Worm (Caenorhabditis elegans) whole organism, L1 larva: ENCODE data around the gene hlh-32.

ENCODE experiments used
- C16A3.4 ChIP-seq: fragments of 150-350 bp; optimal IDR thresholded peaks from 2 replicates; lab custom pipeline; 2014; ENCODE audit warnings: missing biosample characterization, missing genetic modification characterization
- Y116A8C.19 ChIP-seq: sonication (generic microtip); optimal IDR thresholded peaks from 2 replicates; lab custom pipeline; 2016; ENCODE audit warnings: missing compliant biosample characterization, missing genetic modification characterization, borderline replicate concordance
- aha-1 ChIP-seq: fragments of 150-350 bp; optimal IDR thresholded peaks from 2 replicates; lab custom pipeline; 2014; ENCODE audit warnings: missing biosample characterization, missing genetic modification characterization
- alr-1 ChIP-seq: fragments of 200-800 bp; sonication (Bioruptor generic); optimal IDR thresholded peaks from 2 replicates; lab custom pipeline; 2018; ENCODE audit warnings: borderline replicate concordance, mild to moderate bottlenecking, missing genetic modification characterization, missing compliant biosample characterization
- ama-1 ChIP-seq: fragments of 150-350 bp; optimal IDR thresholded peaks from 2 replicates; lab custom pipeline; 2014
- blmp-1 ChIP-seq: fragments of 150-350 bp; optimal IDR thresholded peaks from 2 replicates; lab custom pipeline; 2014; ENCODE audit warnings: missing biosample characterization, missing genetic modification characterization
- ceh-63 ChIP-seq: fragments of 200-800 bp; sonication (Bioruptor generic); optimal IDR thresholded peaks from 2 replicates; lab custom pipeline; 2018; ENCODE audit warnings: mild to moderate bottlenecking, missing genetic modification characterization, missing compliant biosample characterization
- ces-1 ChIP-seq: fragments of 150-350 bp; optimal IDR thresholded peaks from 2 replicates; lab custom pipeline; 2014; ENCODE audit warnings: missing biosample characterization, missing genetic modification reagents, missing genetic modification characterization
- dpl-1 ChIP-seq, 3 experiments: fragments of 150-350 bp in 2 of 3; sonication (generic microtip) in 1 of 3; optimal IDR thresholded peaks; 2 replicates each; lab custom pipeline; 2014 to 2017; ENCODE audit warnings: missing biosample characterization in 3 of 3, missing genetic modification characterization in 3 of 3, missing genetic modification reagents in 3 of 3
- efl-1 ChIP-seq, 4 experiments: fragments of 150-350 bp; optimal IDR thresholded peaks in 3 of 4; peaks in 1 of 4; 1 replicate in 1 of 4; 2 replicates in 3 of 4; lab custom pipeline; 2014; ENCODE audit warnings: missing biosample characterization in 2 of 4, missing genetic modification characterization in 2 of 4, missing genetic modification reagents in 2 of 4
- egl-13 ChIP-seq: sonication (generic microtip); optimal IDR thresholded peaks from 2 replicates; lab custom pipeline; 2016; ENCODE audit warnings: missing genotype, missing genetic modification reagents, missing genetic modification characterization, missing compliant biosample characterization
- egl-27 ChIP-seq, 2 experiments: fragments of 150-350 bp in 1 of 2; sonication (generic microtip); optimal IDR thresholded peaks; 3 replicates each; lab custom pipeline; 2017 to 2018; ENCODE audit warnings: missing biosample characterization in 2 of 2, missing genetic modification characterization in 2 of 2, missing genetic modification reagents in 2 of 2
- ets-5 ChIP-seq: fragments of 200-800 bp; sonication (Bioruptor generic); IDR thresholded peaks from 2 replicates; pipeline ENCODE4 v1.3.6; 2022; ENCODE audit warnings: missing genetic modification characterization, missing compliant biosample characterization
- fkh-10 ChIP-seq: sonication (generic microtip); optimal IDR thresholded peaks from 2 replicates; lab custom pipeline; 2017; ENCODE audit warnings: missing biosample characterization, missing genetic modification reagents, missing genetic modification characterization
- fkh-4 ChIP-seq: sonication (generic microtip); optimal IDR thresholded peaks from 2 replicates; lab custom pipeline; 2016; ENCODE audit warnings: missing compliant biosample characterization, missing genetic modification characterization, borderline replicate concordance
- grh-1 ChIP-seq: fragments of 200-800 bp; sonication (Bioruptor generic); IDR thresholded peaks from 2 replicates; pipeline ENCODE4 v1.3.6; 2022; ENCODE audit warnings: missing genetic modification reagents, missing genetic modification characterization, missing compliant biosample characterization
- hlh-17 ChIP-seq: fragments of 200-800 bp; sonication (Bioruptor generic); optimal IDR thresholded peaks from 2 replicates; lab custom pipeline; 2018; ENCODE audit warnings: missing genetic modification characterization, mild to moderate bottlenecking, missing compliant biosample characterization, moderate library complexity, borderline replicate concordance
- hlh-4 ChIP-seq: sonication (generic microtip); optimal IDR thresholded peaks from 2 replicates; lab custom pipeline; 2016; ENCODE audit warnings: mild to moderate bottlenecking, missing genetic modification characterization, missing compliant biosample characterization
- lin-13 ChIP-seq: fragments of 150-350 bp; optimal IDR thresholded peaks from 2 replicates; lab custom pipeline; 2014; ENCODE audit warnings: missing biosample characterization, missing genetic modification reagents, missing genetic modification characterization
- lin-14 ChIP-seq: fragments of 200-800 bp; sonication (Bioruptor generic); optimal IDR thresholded peaks from 2 replicates; lab custom pipeline; 2018; ENCODE audit warnings: mild to moderate bottlenecking, missing genetic modification characterization, moderate library complexity, missing compliant biosample characterization
- lin-35 ChIP-seq, 2 experiments: fragments of 150-350 bp; optimal IDR thresholded peaks; 2 replicates each; lab custom pipeline; 2014; ENCODE audit warnings: missing biosample characterization in 2 of 2, missing genetic modification characterization in 2 of 2, missing genetic modification reagents in 2 of 2
- lin-39 ChIP-seq: fragments of 150-350 bp; optimal IDR thresholded peaks from 2 replicates; lab custom pipeline; 2014; ENCODE audit warnings: missing biosample characterization, missing genetic modification reagents, missing genetic modification characterization
- lir-3 ChIP-seq: sonication (generic microtip); optimal IDR thresholded peaks from 2 replicates; lab custom pipeline; 2016; ENCODE audit warnings: mild to moderate bottlenecking, missing genetic modification characterization, moderate library complexity, missing compliant biosample characterization; ENCODE audit not compliant: poor library complexity
- lsy-2 ChIP-seq, 2 experiments: fragments of 150-350 bp; optimal IDR thresholded peaks; 2 replicates each; lab custom pipeline; 2014; ENCODE audit warnings: missing biosample characterization in 2 of 2, missing genetic modification characterization in 2 of 2
- mab-9 ChIP-seq: fragments of 200-800 bp; sonication (Bioruptor generic); IDR thresholded peaks from 2 replicates; pipeline ENCODE4 v1.3.6; 2022; ENCODE audit warnings: missing genetic modification reagents, missing genetic modification characterization, missing compliant biosample characterization
- mdl-1 ChIP-seq, 2 experiments: fragments of 150-350 bp; optimal IDR thresholded peaks; 2 replicates each; lab custom pipeline; 2014 to 2017; ENCODE audit warnings: missing biosample characterization in 2 of 2, missing genetic modification characterization in 2 of 2, inconsistent platforms in 1 of 2
- mep-1 ChIP-seq: fragments of 150-350 bp; optimal IDR thresholded peaks from 2 replicates; lab custom pipeline; 2014; ENCODE audit warnings: missing biosample characterization, missing genetic modification characterization
- nhr-11 ChIP-seq: fragments of 150-350 bp; optimal IDR thresholded peaks from 2 replicates; lab custom pipeline; 2014; ENCODE audit warnings: missing biosample characterization, missing genetic modification characterization
- nhr-12 ChIP-seq: sonication (generic microtip); optimal IDR thresholded peaks from 2 replicates; lab custom pipeline; 2017; ENCODE audit warnings: missing biosample characterization, missing genetic modification characterization
- nhr-19 ChIP-seq: fragments of 200-800 bp; sonication (Bioruptor generic); conservative IDR thresholded peaks from 2 replicates; pipeline ENCODE4 v1.3.6; 2022; ENCODE audit warnings: missing genetic modification characterization, missing compliant biosample characterization
- nhr-20 ChIP-seq: sonication (generic microtip); optimal IDR thresholded peaks from 2 replicates; lab custom pipeline; 2016; ENCODE audit warnings: mild to moderate bottlenecking, missing genetic modification characterization, missing compliant biosample characterization
- nhr-237 ChIP-seq: fragments of 150-350 bp; optimal IDR thresholded peaks from 2 replicates; lab custom pipeline; 2014; ENCODE audit warnings: missing biosample characterization, missing genetic modification characterization
- nhr-28 ChIP-seq: fragments of 150-350 bp; optimal IDR thresholded peaks from 2 replicates; lab custom pipeline; 2014; ENCODE audit warnings: missing biosample characterization, missing genetic modification characterization
- nhr-47 ChIP-seq: sonication (generic microtip); optimal IDR thresholded peaks from 2 replicates; lab custom pipeline; 2016; ENCODE audit warnings: mild to moderate bottlenecking, missing genetic modification characterization, moderate library complexity, missing compliant biosample characterization
- nhr-71 ChIP-seq: sonication (generic microtip); optimal IDR thresholded peaks from 2 replicates; lab custom pipeline; 2016; ENCODE audit warnings: mild to moderate bottlenecking, missing genetic modification characterization, moderate library complexity, missing compliant biosample characterization
- nhr-77 ChIP-seq: fragments of 150-350 bp; optimal IDR thresholded peaks from 2 replicates; lab custom pipeline; 2014; ENCODE audit warnings: missing biosample characterization, missing genetic modification characterization
- nhr-84 ChIP-seq: sonication (generic microtip); optimal IDR thresholded peaks from 2 replicates; lab custom pipeline; 2017; ENCODE audit warnings: missing biosample characterization, missing genetic modification characterization
- nhr-85 ChIP-seq: sonication (generic microtip); peaks from one replicate; lab custom pipeline; 2016; ENCODE audit warnings: missing genetic modification characterization, inconsistent platforms, missing compliant biosample characterization
- nhr-90 ChIP-seq: sonication (generic microtip); optimal IDR thresholded peaks from 2 replicates; lab custom pipeline; 2016; ENCODE audit warnings: mild to moderate bottlenecking, missing genetic modification characterization, missing compliant biosample characterization; ENCODE audit not compliant: poor library complexity
- pag-3 ChIP-seq: sonication (generic microtip); optimal IDR thresholded peaks from 2 replicates; lab custom pipeline; 2017; ENCODE audit warnings: missing genetic modification characterization, mild to moderate bottlenecking, missing compliant biosample characterization, antibody characterized with exemption, borderline replicate concordance; ENCODE audit not compliant: insufficient read depth
- rnt-1 ChIP-seq: sonication (generic microtip); optimal IDR thresholded peaks from 2 replicates; lab custom pipeline; 2016; ENCODE audit warnings: mild to moderate bottlenecking, missing genetic modification characterization, moderate library complexity, missing compliant biosample characterization
- snu-23 ChIP-seq: sonication (generic microtip); optimal IDR thresholded peaks from 2 replicates; lab custom pipeline; 2016; ENCODE audit warnings: missing genetic modification characterization, missing compliant biosample characterization
- swsn-7 ChIP-seq: sonication (generic microtip); optimal IDR thresholded peaks from 2 replicates; lab custom pipeline; 2016; ENCODE audit warnings: missing genetic modification characterization, missing compliant biosample characterization
- tbx-2 ChIP-seq: sonication (generic microtip); optimal IDR thresholded peaks from 2 replicates; lab custom pipeline; 2016; ENCODE audit warnings: missing genetic modification characterization, missing compliant biosample characterization
- tlp-1 ChIP-seq: fragments of 150-350 bp; optimal IDR thresholded peaks from 2 replicates; lab custom pipeline; 2014; ENCODE audit warnings: missing biosample characterization, missing genetic modification characterization
- unc-130 ChIP-seq: fragments of 150-350 bp; optimal IDR thresholded peaks from 2 replicates; lab custom pipeline; 2017; ENCODE audit warnings: missing biosample characterization, missing genetic modification characterization, inconsistent platforms
- unc-30 ChIP-seq: sonication (generic microtip); optimal IDR thresholded peaks from 2 replicates; lab custom pipeline; 2017; ENCODE audit warnings: missing biosample characterization, missing genetic modification characterization
- unc-86 ChIP-seq: sonication (generic microtip); optimal IDR thresholded peaks from 2 replicates; lab custom pipeline; 2016; ENCODE audit warnings: missing genetic modification characterization, missing compliant biosample characterization
- vab-15 ChIP-seq: sonication (generic microtip); optimal IDR thresholded peaks from 2 replicates; lab custom pipeline; 2017; ENCODE audit warnings: missing genotype, mild to moderate bottlenecking, missing genetic modification characterization, missing compliant biosample characterization
- xbp-1 ChIP-seq: sonication (generic microtip); optimal IDR thresholded peaks from 2 replicates; lab custom pipeline; 2016; ENCODE audit warnings: missing genetic modification characterization, missing compliant biosample characterization
- zag-1 ChIP-seq: fragments of 150-350 bp; optimal IDR thresholded peaks from 2 replicates; lab custom pipeline; 2014; ENCODE audit warnings: missing biosample characterization, missing genetic modification characterization

The hlh-32 gene

DNA sequence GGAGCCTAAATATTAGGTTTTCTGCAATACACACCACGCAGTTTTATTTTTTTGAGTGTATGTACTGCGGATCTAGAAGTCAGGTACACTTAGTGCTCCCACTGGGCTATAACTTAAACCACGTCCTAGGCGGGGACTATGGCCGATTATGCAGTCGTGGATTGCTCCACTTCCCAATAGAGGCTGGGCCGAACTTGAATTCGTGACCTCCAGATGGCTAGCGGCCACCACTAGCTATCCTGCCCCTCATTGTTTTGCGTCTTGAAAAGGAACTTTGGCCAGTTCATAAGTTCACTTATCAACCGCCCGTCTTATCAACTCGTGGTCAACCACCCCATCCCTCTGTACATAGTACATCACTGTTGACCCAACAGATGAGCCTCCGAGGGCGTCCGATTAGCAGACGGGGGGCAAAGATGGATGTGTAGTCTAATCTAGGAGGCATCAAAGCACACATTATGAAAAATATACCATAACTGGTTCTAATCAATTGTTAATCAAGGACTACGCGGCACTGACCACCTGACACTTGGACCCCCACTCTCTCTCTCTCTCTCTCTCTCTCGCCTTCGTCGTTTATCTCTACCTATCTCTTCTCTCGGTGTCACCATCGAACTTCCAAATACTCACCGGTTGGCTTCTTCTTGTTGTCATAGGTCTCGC is 37.3 kb downstream of the hlh-32 start (continued):
- TF ChIP-seq egl-13 (tag; lab: Kevin White, UChicago) (no peak), tbx-2 (tag; lab: Kevin White, UChicago) (peak; percentile 61), vab-15 (no peak), nhr-71 (tag; lab: Kevin White, UChicago) (peak; percentile 88), rnt-1 (tag; lab: Kevin White, UChicago) (peak; percentile 42), fkh-10 (GFP tag; lab: Kevin White, UChicago) (no peak), snu-23 (GFP tag; lab: Kevin White, UChicago) (peak; percentile 76), lin-39 (tag; lab: Kevin White, UChicago) (no peak), nhr-28 (no peak), grh-1 (GFP tag; lab: Robert Waterston, UW) (peak; percentile 74), lir-3 (tag; lab: Kevin White, UChicago) (no peak), lsy-2 (tag; optimal IDR thresholded peaks at IDR 0.05; lab: Kevin White, UChicago) (peak; percentile 13 to 37), fkh-4 (tag; lab: Kevin White, UChicago) (no peak), nhr-84 (tag; lab: Kevin White, UChicago) (no peak), ceh-63 (GFP tag; lab: Kevin White, UChicago) (no peak), Y116A8C.19 (tag; lab: Kevin White, UChicago) (no peak), nhr-12 (tag; lab: Kevin White, UChicago) (no peak), nhr-237 (peak; percentile 35), mep-1 (peak; percentile 5), efl-1 (optimal IDR thresholded peaks at IDR 0.05; lab: Kevin White, UChicago) (peak in 1 of 2 experiments; percentile 6), efl-1 (GFP tag; optimal IDR thresholded peaks at IDR 0.05 in 1 of 2; lab: Kevin White, UChicago) (peak in 1 of 2 experiments; percentile 87), nhr-47 (tag; lab: Kevin White, UChicago) (peak; percentile 49), pag-3 (tag; lab: Kevin White, UChicago) (no peak), dpl-1 (GFP tag; optimal IDR thresholded peaks at IDR 0.05; lab: Kevin White, UChicago) (no peak), ama-1 (peak; percentile 83), nhr-11 (no peak), unc-86 (tag; lab: Kevin White, UChicago) (no peak), hlh-4 (tag; lab: Kevin White, UChicago) (no peak), swsn-7 (peak; percentile 13), tlp-1 (tag; lab: Kevin White, UChicago) (no peak), unc-30 (tag; lab: Kevin White, UChicago) (no peak), blmp-1 (tag; lab: Kevin White, UChicago) (peak; percentile 62), unc-130 (tag; lab: Kevin White, UChicago) (peak; percentile 79), aha-1 (tag; lab: Kevin White, UChicago) (no peak), nhr-77 (peak; percentile 20), mdl-1 (tag; optimal IDR thresholded peaks at IDR 0.05; lab: Kevin White, UChicago) (peak in 1 of 2 experiments; percentile 61), hlh-17 (no peak), ces-1 (GFP tag; lab: Kevin White, UChicago) (no peak), nhr-19 (GFP tag; lab: Robert Waterston, UW) (peak; percentile 80), ets-5 (GFP tag; lab: Robert Waterston, UW) (no peak), C16A3.4 (tag; lab: Kevin White, UChicago) (peak; percentile 4)

DNA sequence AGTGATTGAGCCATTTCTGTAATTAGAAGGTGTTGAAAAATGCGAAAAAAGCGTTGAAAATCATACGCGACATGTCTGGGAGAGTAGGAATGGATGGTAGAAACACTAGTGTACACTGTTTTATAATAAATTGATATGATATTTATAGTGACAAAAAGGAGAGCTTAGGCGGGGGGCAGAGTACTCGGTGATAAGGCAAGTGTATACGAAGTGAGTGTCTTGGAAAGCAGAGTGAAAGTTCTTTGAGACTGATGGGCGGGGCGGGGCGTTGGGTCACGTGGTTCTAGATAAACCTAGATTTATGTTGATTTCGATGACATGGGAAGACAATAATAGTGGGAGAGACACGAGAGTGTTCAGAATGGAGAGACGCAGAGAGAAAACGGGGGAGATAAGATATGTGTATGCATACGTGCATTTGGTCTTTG is 38.4 kb downstream of the hlh-32 start, which contains the start of gene gln-3:
gln-3 (minus strand) TSS at position 73 of the 428 bp plus-strand sequence.
- no peak for TF ChIP-seq zag-1 (tag; lab: Kevin White, UChicago)
- peak; percentile 81 for TF ChIP-seq nhr-85 (tag; lab: Kevin White, UChicago)
- TF ChIP-seq xbp-1 (tag; lab: Kevin White, UChicago) = no peak
- peak; percentile 69 for TF ChIP-seq nhr-20 (tag; lab: Kevin White, UChicago)
- no peak for TF ChIP-seq egl-27 (tag; optimal IDR thresholded peaks at IDR 0.05; lab: Kevin White, UChicago)
- TF ChIP-seq alr-1 (tag; lab: Kevin White, UChicago) = no peak
- TF ChIP-seq mdl-1 (tag; optimal IDR thresholded peaks at IDR 0.05; lab: Kevin White, UChicago) = peak in 1 of 2 experiments; percentile 80
- peak in 1 of 2 experiments; percentile 57 for TF ChIP-seq lin-35 (GFP tag; optimal IDR thresholded peaks at IDR 0.05; lab: Kevin White, UChicago)
- TF ChIP-seq dpl-1 (GFP tag; optimal IDR thresholded peaks at IDR 0.05; lab: Kevin White, UChicago) = peak in 1 of 3 experiments; percentile 5
- 0 out of 2 replicates have a peak, but pooled peaks have one; percentile 29 for TF ChIP-seq mab-9 (GFP tag; lab: Robert Waterston, UW)
- peak; percentile 76 for TF ChIP-seq lin-14 (GFP tag; lab: Kevin White, UChicago)
- peak; percentile 18 for TF ChIP-seq C16A3.4 (tag; lab: Kevin White, UChicago)
- TF ChIP-seq nhr-90 (tag; lab: Kevin White, UChicago) = peak; percentile 72
- peak; percentile 33 for TF ChIP-seq lin-13 (GFP tag; lab: Kevin White, UChicago)
- peak; percentile 47 for TF ChIP-seq tbx-2 (tag; lab: Kevin White, UChicago)
